Fruit fly (Drosophila melanogaster) whole organism, embryonic: ENCODE data around the gene Tet.

ENCODE experiments used
- Adf1 ChIP-seq: fragments of 200-800 bp; sonication (Bioruptor generic); IDR thresholded peaks from 2 replicates; pipeline ENCODE4 v1.3.6; 2022; ENCODE audit warnings: missing biosample characterization, missing genetic modification characterization
- Asciz ChIP-seq: fragments of 200-800 bp; sonication (Bioruptor generic); optimal IDR thresholded peaks from 2 replicates; lab custom pipeline; 2017; ENCODE audit warnings: missing biosample characterization, mild to moderate bottlenecking, missing genetic modification characterization, missing genetic modification reagents
- B-H2 ChIP-seq: fragments of 200-800 bp; sonication (Bioruptor generic); optimal IDR thresholded peaks from 2 replicates; lab custom pipeline; 2018; ENCODE audit warnings: missing biosample characterization, mild to moderate bottlenecking, missing genetic modification characterization
- CG10462 ChIP-seq: fragments of 200-800 bp; sonication (Bioruptor generic); optimal IDR thresholded peaks from 2 replicates; lab custom pipeline; 2016; ENCODE audit warnings: missing biosample characterization, missing genetic modification characterization
- CG11247 ChIP-seq: fragments of 200-800 bp; sonication (Bioruptor generic); IDR thresholded peaks from 2 replicates; pipeline ENCODE4 v1.3.6; 2022; ENCODE audit warnings: missing biosample characterization, missing genetic modification characterization
- CG11723 ChIP-seq: fragments of 200-800 bp; sonication (Bioruptor generic); optimal IDR thresholded peaks from 2 replicates; lab custom pipeline; 2017; ENCODE audit warnings: missing biosample characterization, mild to moderate bottlenecking, missing genetic modification characterization
- CG12071 ChIP-seq: fragments of 200-800 bp; sonication (Bioruptor generic); optimal IDR thresholded peaks from 3 replicates; lab custom pipeline; 2018; ENCODE audit warnings: missing biosample characterization, mild to moderate bottlenecking, missing genetic modification characterization
- CG12104 ChIP-seq: fragments of 200-800 bp; sonication (Bioruptor generic); optimal IDR thresholded peaks from 3 replicates; lab custom pipeline; 2016; ENCODE audit warnings: missing biosample characterization, missing genetic modification characterization
- CG12769 ChIP-seq: fragments of 200-800 bp; sonication (Bioruptor generic); optimal IDR thresholded peaks from 2 replicates; lab custom pipeline; 2019; ENCODE audit warnings: missing biosample characterization, mild to moderate bottlenecking, missing genetic modification characterization, moderate library complexity
- CG12942 ChIP-seq: fragments of 200-800 bp; sonication (Bioruptor generic); optimal IDR thresholded peaks from 3 replicates; lab custom pipeline; 2016; ENCODE audit warnings: missing biosample characterization, missing genetic modification characterization
- CG14014 ChIP-seq: fragments of 200-800 bp; sonication (Bioruptor generic); IDR thresholded peaks from 2 replicates; pipeline ENCODE4 v1.3.6; 2022; ENCODE audit warnings: missing biosample characterization, missing genetic modification characterization
- CG14667 ChIP-seq: fragments of 200-800 bp; sonication (Bioruptor generic); IDR thresholded peaks from 2 replicates; pipeline ENCODE4 v1.3.6; 2022; ENCODE audit warnings: missing biosample characterization, missing genetic modification characterization
- CG15479 ChIP-seq: fragments of 200-800 bp; sonication (Bioruptor generic); optimal IDR thresholded peaks from 3 replicates; lab custom pipeline; 2019; ENCODE audit warnings: missing biosample characterization, mild to moderate bottlenecking, missing genetic modification characterization, moderate library complexity
- CG18476 ChIP-seq: fragments of 200-800 bp; sonication (Bioruptor generic); optimal IDR thresholded peaks from 2 replicates; lab custom pipeline; 2016; ENCODE audit warnings: missing biosample characterization, mild to moderate bottlenecking, missing genetic modification characterization
- CG2202 ChIP-seq: fragments of 200-800 bp; sonication (Bioruptor generic); optimal IDR thresholded peaks from 2 replicates; lab custom pipeline; 2018; ENCODE audit warnings: missing biosample characterization, mild to moderate bottlenecking, missing genetic modification characterization
- CG2712 ChIP-seq: fragments of 200-800 bp; optimal IDR thresholded peaks from 3 replicates; lab custom pipeline; 2019; ENCODE audit warnings: missing biosample characterization, mild to moderate bottlenecking, missing genetic modification characterization, moderate library complexity
- CG32532 ChIP-seq: fragments of 200-800 bp; sonication (Bioruptor generic); IDR thresholded peaks from 2 replicates; pipeline ENCODE4 v1.3.6; 2022; ENCODE audit warnings: missing biosample characterization, missing genetic modification characterization
- CG33557 ChIP-seq: fragments of 200-800 bp; sonication (Bioruptor generic); optimal IDR thresholded peaks from 2 replicates; lab custom pipeline; 2019; ENCODE audit warnings: missing biosample characterization, mild to moderate bottlenecking, missing genetic modification characterization, moderate library complexity
- CG3726 ChIP-seq: fragments of 200-800 bp; sonication (Bioruptor generic); IDR thresholded peaks from 3 replicates; pipeline ENCODE4, ENCODE4 v1.3.6; 2022; ENCODE audit warnings: missing biosample characterization, missing genetic modification characterization
- CG4424 ChIP-seq: fragments of 200-800 bp; sonication (Bioruptor generic); optimal IDR thresholded peaks from 3 replicates; lab custom pipeline; 2016; ENCODE audit warnings: missing biosample characterization, missing genetic modification characterization
- CG6175 ChIP-seq: fragments of 200-800 bp; sonication (Bioruptor generic); IDR thresholded peaks from 3 replicates; pipeline ENCODE4 v1.3.6; 2022; ENCODE audit warnings: missing biosample characterization, missing genetic modification characterization
- CG6765 ChIP-seq: fragments of 200-800 bp; sonication (Bioruptor generic); optimal IDR thresholded peaks from 3 replicates; lab custom pipeline; 2017; ENCODE audit warnings: missing biosample characterization, mild to moderate bottlenecking, missing genetic modification characterization
- CG7357 ChIP-seq: fragments of 200-800 bp; sonication (Bioruptor generic); IDR thresholded peaks from 3 replicates; pipeline ENCODE4 v1.3.6; 2022; ENCODE audit warnings: missing biosample characterization, missing genetic modification characterization
- CG7928 ChIP-seq: fragments of 200-800 bp; sonication (Bioruptor generic); optimal IDR thresholded peaks from 2 replicates; lab custom pipeline; 2017; ENCODE audit warnings: missing biosample characterization, mild to moderate bottlenecking, missing genetic modification characterization
- Dbx ChIP-seq: fragments of 200-800 bp; sonication (Bioruptor generic); IDR thresholded peaks from 3 replicates; pipeline ENCODE4 v1.3.6; 2022; ENCODE audit warnings: missing biosample characterization, missing genetic modification characterization
- Gug ChIP-seq: fragments of 200-800 bp; sonication (Bioruptor generic); IDR thresholded peaks from 4 replicates; pipeline ENCODE4 v1.3.6; 2022; ENCODE audit warnings: missing biosample characterization, missing genetic modification characterization
- Kr ChIP-seq: fragments of 200-800 bp; sonication (Bioruptor generic); optimal IDR thresholded peaks from 2 replicates; lab custom pipeline; 2017; ENCODE audit warnings: missing biosample characterization, mild to moderate bottlenecking, missing genetic modification characterization
- Lpt ChIP-seq: fragments of >200 bp; optimal IDR thresholded peaks from 2 replicates; lab custom pipeline; 2018; ENCODE audit warnings: missing biosample characterization, missing genetic modification characterization
- Med ChIP-seq: fragments of 200-800 bp; sonication (Bioruptor generic); peaks from one replicate; lab custom pipeline; 2016; ENCODE audit warnings: missing biosample characterization, missing genetic modification characterization, mild to moderate bottlenecking, inconsistent platforms, moderate library complexity
- NK7.1 ChIP-seq: fragments of 200-800 bp; sonication (Bioruptor generic); optimal IDR thresholded peaks from 3 replicates; lab custom pipeline; 2016; ENCODE audit warnings: missing biosample characterization, missing genetic modification characterization
- Nf-YA ChIP-seq: fragments of 200-800 bp; sonication (Bioruptor generic); IDR thresholded peaks from 2 replicates; pipeline ENCODE4 v1.3.6; 2022; ENCODE audit warnings: missing biosample characterization, missing genetic modification characterization
- bab2 ChIP-seq: fragments of 200-800 bp; sonication (Bioruptor generic); optimal IDR thresholded peaks from 2 replicates; lab custom pipeline; 2016; ENCODE audit warnings: missing biosample characterization, missing genetic modification characterization
- bbx ChIP-seq: fragments of 200-800 bp; sonication (Bioruptor generic); IDR thresholded peaks from 2 replicates; pipeline ENCODE4 v1.3.6; 2022; ENCODE audit warnings: missing biosample characterization, missing genetic modification characterization; ENCODE audit not compliant: partially characterized antibody
- bsh ChIP-seq, 2 experiments: fragments of 200-800 bp; sonication (Bioruptor generic); optimal IDR thresholded peaks; 2 replicates each; lab custom pipeline; 2017 to 2018; ENCODE audit warnings: mild to moderate bottlenecking in 2 of 2, missing biosample characterization in 2 of 2, missing genetic modification characterization in 2 of 2, moderate library complexity in 1 of 2
- caup ChIP-seq: fragments of 200-800 bp; sonication (Bioruptor generic); optimal IDR thresholded peaks from 3 replicates; lab custom pipeline; 2017; ENCODE audit warnings: missing biosample characterization, mild to moderate bottlenecking, missing genetic modification characterization, moderate library complexity; ENCODE audit not compliant: severe bottlenecking
- dm ChIP-seq: fragments of 200-800 bp; sonication (Bioruptor generic); optimal IDR thresholded peaks from 3 replicates; lab custom pipeline; 2016; ENCODE audit warnings: missing biosample characterization, missing genetic modification characterization
- exex ChIP-seq: fragments of 200-800 bp; sonication (Bioruptor generic); optimal IDR thresholded peaks from 4 replicates; lab custom pipeline; 2018; ENCODE audit warnings: missing biosample characterization, mild to moderate bottlenecking, missing genetic modification characterization, moderate library complexity
- fd96Cb ChIP-seq: fragments of 200-800 bp; sonication (Bioruptor generic); optimal IDR thresholded peaks from 2 replicates; lab custom pipeline; 2018; ENCODE audit warnings: missing biosample characterization, mild to moderate bottlenecking, missing genetic modification characterization, moderate library complexity
- fu2 ChIP-seq: fragments of 200-800 bp; sonication (Bioruptor generic); optimal IDR thresholded peaks from 2 replicates; lab custom pipeline; 2016; ENCODE audit warnings: missing biosample characterization, missing genetic modification characterization
- jigr1 ChIP-seq: fragments of 200-800 bp; sonication (Bioruptor generic); IDR thresholded peaks from 3 replicates; pipeline ENCODE4 v1.3.6; 2022; ENCODE audit warnings: missing biosample characterization, missing genetic modification characterization
- lbe ChIP-seq: fragments of 200-800 bp; sonication (Bioruptor generic); optimal IDR thresholded peaks from 2 replicates; lab custom pipeline; 2016; ENCODE audit warnings: missing biosample characterization, mild to moderate bottlenecking, missing genetic modification characterization
- luna ChIP-seq: fragments of 200-800 bp; sonication (Bioruptor generic); optimal IDR thresholded peaks from 2 replicates; lab custom pipeline; 2016; ENCODE audit warnings: missing biosample characterization, missing genetic modification characterization
- nerfin-1 ChIP-seq: fragments of 200-800 bp; sonication (Bioruptor generic); optimal IDR thresholded peaks from 3 replicates; lab custom pipeline; 2019; ENCODE audit warnings: missing biosample characterization, mild to moderate bottlenecking, missing genetic modification characterization, moderate library complexity
- nerfin-2 ChIP-seq: fragments of 200-800 bp; sonication (Bioruptor generic); IDR thresholded peaks from 2 replicates; pipeline ENCODE4 v1.3.6; 2022; ENCODE audit warnings: missing biosample characterization, missing genetic modification characterization; ENCODE audit not compliant: partially characterized antibody
- nom ChIP-seq: fragments of 200-800 bp; sonication (Bioruptor generic); optimal IDR thresholded peaks from 2 replicates; lab custom pipeline; 2017; ENCODE audit warnings: missing biosample characterization, missing genetic modification characterization, mild to moderate bottlenecking, moderate library complexity, missing genetic modification reagents
- peb ChIP-seq: fragments of 200-800 bp; sonication (Bioruptor generic); IDR thresholded peaks from 2 replicates; pipeline ENCODE4 v1.3.6; 2022; ENCODE audit warnings: missing biosample characterization, missing genetic modification characterization
- pum ChIP-seq: fragments of 200-800 bp; sonication (Bioruptor generic); optimal IDR thresholded peaks from 2 replicates; lab custom pipeline; 2016; ENCODE audit warnings: missing biosample characterization, missing genetic modification characterization
- seq ChIP-seq: fragments of 200-800 bp; sonication (Bioruptor generic); IDR thresholded peaks from 2 replicates; pipeline ENCODE4 v1.3.6; 2022; ENCODE audit warnings: missing biosample characterization, missing genetic modification characterization
- so ChIP-seq: fragments of 200-800 bp; sonication (Bioruptor generic); IDR thresholded peaks from 3 replicates; pipeline ENCODE4 v1.3.6; 2022; ENCODE audit warnings: missing biosample characterization, missing genetic modification characterization
- ttk ChIP-seq: fragments of 200-800 bp; sonication (Bioruptor generic); IDR thresholded peaks from 2 replicates; pipeline ENCODE4 v2.1.2; 2022; ENCODE audit warnings: missing biosample characterization, missing genetic modification characterization
- yki ChIP-seq: fragments of >200 bp; optimal IDR thresholded peaks from 3 replicates; lab custom pipeline; 2018

Tet gene

DNA sequence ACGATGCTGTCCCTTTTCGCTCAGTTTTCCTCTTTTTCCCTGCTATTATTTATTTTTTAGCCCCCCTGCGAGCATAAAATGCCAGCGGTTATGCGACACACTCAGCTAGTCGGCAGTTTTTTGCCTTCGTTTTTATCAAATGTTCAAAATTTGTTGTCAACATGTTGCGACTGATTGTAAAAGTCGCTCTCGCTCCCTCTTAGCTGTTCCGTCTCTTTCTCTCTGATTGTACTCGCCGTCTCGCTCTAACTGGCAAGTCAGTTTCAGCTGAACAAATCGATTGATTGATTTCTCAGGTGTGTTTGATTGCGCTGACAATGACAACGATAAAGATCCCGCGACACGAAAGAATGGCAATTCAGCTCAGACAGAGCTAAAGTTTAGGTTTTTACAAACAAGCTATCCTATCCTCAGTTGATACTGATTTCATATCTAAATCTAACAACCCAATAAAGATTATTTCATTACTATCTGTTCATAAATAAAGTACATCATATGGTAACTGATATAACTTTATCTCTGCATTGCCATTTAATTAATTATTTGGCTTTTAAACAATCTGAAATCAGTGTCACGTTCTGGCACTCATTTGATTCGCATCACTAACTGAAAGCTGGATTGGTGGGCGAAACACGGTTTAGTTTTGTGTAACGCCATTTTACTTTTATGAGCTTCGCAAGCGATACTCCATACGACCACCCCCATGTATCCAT, 133.1 kb downstream of the Tet start (continued):
- TF ChIP-seq seq (GFP tag; lab: Robert Waterston, UW) (no peak), yki (lab: Kevin White, UChicago) (no peak), lbe (GFP tag; lab: Kevin White, UChicago) (no peak), CG6175 (GFP tag; lab: Robert Waterston, UW) (no peak), CG12104 (no peak), Adf1 (GFP tag; lab: Robert Waterston, UW) (no peak), Asciz (GFP tag; lab: Kevin White, UChicago) (peak; percentile 20), nerfin-1 (tag; lab: Kevin White, UChicago) (no peak), dm (GFP tag; lab: Kevin White, UChicago) (no peak), Lpt (GFP tag; lab: Kevin White, UChicago) (no peak), bbx (GFP tag; lab: Robert Waterston, UW) (no peak), CG11247 (GFP tag; lab: Robert Waterston, UW) (no peak), CG18476 (GFP tag; lab: Kevin White, UChicago) (no peak), Med (GFP tag; lab: Kevin White, UChicago) (peak; percentile 63), CG7357 (GFP tag; lab: Robert Waterston, UW) (no peak), nom (GFP tag; lab: Kevin White, UChicago) (no peak), CG11723 (GFP tag; lab: Kevin White, UChicago) (no peak), CG12071 (GFP tag; lab: Kevin White, UChicago) (peak; percentile 28), caup (peak; percentile 61), CG7928 (GFP tag; lab: Kevin White, UChicago) (no peak), bsh (GFP tag; optimal IDR thresholded peaks at IDR 0.05; lab: Kevin White, UChicago) (no peak), CG3726 (GFP tag; lab: Robert Waterston, UW) (no peak), ttk (GFP tag; lab: Robert Waterston, UW) (no peak), CG4424 (no peak), CG33557 (no peak), bab2 (no peak), jigr1 (GFP tag; lab: Robert Waterston, UW) (no peak), B-H2 (GFP tag; lab: Kevin White, UChicago) (no peak), fu2 (GFP tag; lab: Kevin White, UChicago) (no peak), CG14014 (no peak), Nf-YA (GFP tag; lab: Robert Waterston, UW) (no peak), CG2712 (no peak), peb (no peak), exex (peak; percentile 62), Kr (GFP tag; lab: Kevin White, UChicago) (no peak), CG2202 (tag; lab: Kevin White, UChicago) (no peak), CG32532 (GFP tag; lab: Robert Waterston, UW) (no peak), CG6765 (GFP tag; lab: Kevin White, UChicago) (no peak), pum (no peak), nerfin-2 (GFP tag; lab: Robert Waterston, UW) (no peak), CG15479 (GFP tag; lab: Kevin White, UChicago) (no peak), Gug (GFP tag; lab: Robert Waterston, UW) (no peak), NK7.1 (GFP tag; lab: Kevin White, UChicago) (no peak), CG14667 (GFP tag; lab: Robert Waterston, UW) (no peak), fd96Cb (tag; lab: Kevin White, UChicago) (no peak), Dbx (GFP tag; lab: Robert Waterston, UW) (no peak), CG10462 (GFP tag; lab: Kevin White, UChicago) (no peak), luna (GFP tag; lab: Kevin White, UChicago) (no peak), so (GFP tag; lab: Robert Waterston, UW) (no peak), CG12942 (GFP tag; lab: Kevin White, UChicago) (no peak), CG12769 (tag; lab: Kevin White, UChicago) (no peak)
